Worm (Caenorhabditis elegans) whole organism, L2 larva: ENCODE data around the gene hot-6.
A peak's percentile ranks its signal among the peaks of the same experiment; 100 is the strongest.

Experiments
- C34F6.9 ChIP-seq: fragments of 150-350 bp; optimal IDR thresholded peaks from 2 replicates; lab custom pipeline; 2014; ENCODE audit warnings: missing biosample characterization, missing genetic modification characterization
- F13H6.1 ChIP-seq: sonication (generic microtip); optimal IDR thresholded peaks from 2 replicates; lab custom pipeline; 2016; ENCODE audit warnings: missing genetic modification characterization, missing compliant biosample characterization
- R02D3.7 ChIP-seq: fragments of 150-350 bp; optimal IDR thresholded peaks from 2 replicates; lab custom pipeline; 2014; ENCODE audit warnings: missing biosample characterization, missing genetic modification characterization
- Y55F3AM.14 ChIP-seq: fragments of 200-800 bp; sonication (Bioruptor generic); optimal IDR thresholded peaks from 2 replicates; lab custom pipeline; 2018; ENCODE audit warnings: mild to moderate bottlenecking, missing genetic modification characterization, missing compliant biosample characterization
- ZK546.5 ChIP-seq: sonication (generic microtip); optimal IDR thresholded peaks from 2 replicates; lab custom pipeline; 2017; ENCODE audit warnings: missing biosample characterization, missing genetic modification characterization
- aly-2 ChIP-seq: fragments of 150-350 bp; optimal IDR thresholded peaks from 2 replicates; lab custom pipeline; 2014; ENCODE audit warnings: missing biosample characterization, missing genetic modification characterization
- blmp-1 ChIP-seq: sonication (generic microtip); optimal IDR thresholded peaks from 2 replicates; lab custom pipeline; 2017; ENCODE audit warnings: missing genetic modification characterization, mild to moderate bottlenecking, missing compliant biosample characterization, antibody characterized with exemption, moderate library complexity; ENCODE audit not compliant: insufficient read depth
- ceh-16 ChIP-seq: fragments of 150-350 bp; optimal IDR thresholded peaks from 2 replicates; lab custom pipeline; 2014; ENCODE audit warnings: missing biosample characterization, missing genetic modification characterization
- crh-2 ChIP-seq: sonication (generic microtip); optimal IDR thresholded peaks from 2 replicates; lab custom pipeline; 2017; ENCODE audit warnings: missing biosample characterization, missing genetic modification characterization
- elt-1 ChIP-seq: fragments of 150-350 bp; optimal IDR thresholded peaks from 2 replicates; lab custom pipeline; 2014; ENCODE audit warnings: missing biosample characterization, missing genetic modification characterization
- elt-3 ChIP-seq: sonication (generic microtip); optimal IDR thresholded peaks from 2 replicates; lab custom pipeline; 2017; ENCODE audit warnings: missing biosample characterization, missing genetic modification characterization
- fos-1 ChIP-seq: fragments of 150-350 bp; optimal IDR thresholded peaks from 2 replicates; lab custom pipeline; 2014; ENCODE audit warnings: missing biosample characterization, missing genetic modification characterization
- gmeb-1 ChIP-seq: fragments of 150-350 bp; optimal IDR thresholded peaks from 2 replicates; lab custom pipeline; 2014; ENCODE audit warnings: missing biosample characterization, missing genetic modification characterization
- lin-11 ChIP-seq: fragments of 150-350 bp; sonication (generic microtip); optimal IDR thresholded peaks from 2 replicates; lab custom pipeline; 2014; ENCODE audit warnings: missing biosample characterization, missing genetic modification characterization, inconsistent platforms, mixed read lengths
- lin-39 ChIP-seq: fragments of 150-350 bp; optimal IDR thresholded peaks from 2 replicates; lab custom pipeline; 2014; ENCODE audit warnings: missing biosample characterization, missing genetic modification reagents, missing genetic modification characterization
- lsy-2 ChIP-seq, 2 experiments: fragments of 150-350 bp in 1 of 2; sonication (generic microtip) in 1 of 2; optimal IDR thresholded peaks; 2 replicates each; lab custom pipeline; 2014 to 2017; ENCODE audit warnings: missing biosample characterization in 2 of 2, missing genetic modification characterization in 2 of 2
- mab-5 ChIP-seq: fragments of 150-350 bp; optimal IDR thresholded peaks from 2 replicates; lab custom pipeline; 2014; ENCODE audit warnings: missing biosample characterization, missing genetic modification characterization
- nhr-11 ChIP-seq: fragments of 150-350 bp; optimal IDR thresholded peaks from 2 replicates; lab custom pipeline; 2014; ENCODE audit warnings: missing biosample characterization, missing genetic modification characterization
- nhr-12 ChIP-seq: fragments of 150-350 bp; optimal IDR thresholded peaks from 2 replicates; lab custom pipeline; 2014; ENCODE audit warnings: missing biosample characterization, missing genetic modification characterization
- nhr-23 ChIP-seq: fragments of 150-350 bp; optimal IDR thresholded peaks from 2 replicates; lab custom pipeline; 2014; ENCODE audit warnings: missing biosample characterization, missing genetic modification reagents, missing genetic modification characterization
- nhr-237 ChIP-seq: fragments of 150-350 bp; optimal IDR thresholded peaks from 2 replicates; lab custom pipeline; 2014; ENCODE audit warnings: missing biosample characterization, missing genetic modification characterization
- nhr-25 ChIP-seq: fragments of 150-350 bp; sonication (generic microtip); optimal IDR thresholded peaks from 3 replicates; lab custom pipeline; 2014; ENCODE audit warnings: missing biosample characterization, missing genetic modification characterization
- nhr-77 ChIP-seq: fragments of 150-350 bp; optimal IDR thresholded peaks from 2 replicates; lab custom pipeline; 2014; ENCODE audit warnings: missing biosample characterization, missing genetic modification characterization
- peb-1 ChIP-seq: fragments of 150-350 bp; optimal IDR thresholded peaks from 2 replicates; lab custom pipeline; 2014; ENCODE audit warnings: missing biosample characterization, missing genetic modification characterization
- skn-1 ChIP-seq: sonication (generic microtip); optimal IDR thresholded peaks from 2 replicates; lab custom pipeline; 2017; ENCODE audit warnings: missing biosample characterization, missing genetic modification characterization
- sma-3 ChIP-seq: sonication (generic microtip); optimal IDR thresholded peaks from 2 replicates; lab custom pipeline; 2016; ENCODE audit warnings: missing genetic modification reagents, missing genetic modification characterization, missing compliant biosample characterization
- sma-9 ChIP-seq, 2 experiments: fragments of 150-350 bp in 1 of 2; sonication (generic microtip) in 1 of 2; optimal IDR thresholded peaks; 2 replicates each; lab custom pipeline; 2014 to 2016; ENCODE audit warnings: missing genetic modification characterization in 2 of 2, mild to moderate bottlenecking in 1 of 2, missing biosample characterization in 1 of 2, missing compliant biosample characterization in 1 of 2, missing genetic modification reagents in 1 of 2, moderate library complexity in 1 of 2
- snpc-4 ChIP-seq: fragments of 150-350 bp; optimal IDR thresholded peaks from 2 replicates; lab custom pipeline; 2014; ENCODE audit warnings: missing biosample characterization, missing genetic modification characterization
- unc-62 ChIP-seq: fragments of 150-350 bp; optimal IDR thresholded peaks from 2 replicates; lab custom pipeline; 2014; ENCODE audit warnings: missing biosample characterization, missing genetic modification reagents, missing genetic modification characterization
- zag-1 ChIP-seq: fragments of 150-350 bp; optimal IDR thresholded peaks from 2 replicates; lab custom pipeline; 2014; ENCODE audit warnings: missing biosample characterization, missing genetic modification characterization
- ztf-1 ChIP-seq: fragments of 200-800 bp; sonication (Bioruptor generic); conservative IDR thresholded peaks from 2 replicates; pipeline ENCODE4 v1.3.6; 2022; ENCODE audit warnings: missing genetic modification characterization, missing compliant biosample characterization
- ztf-11 ChIP-seq: sonication (generic microtip); optimal IDR thresholded peaks from 2 replicates; lab custom pipeline; 2017; ENCODE audit warnings: missing biosample characterization, missing genetic modification characterization
- ztf-4 ChIP-seq: fragments of 150-350 bp; optimal IDR thresholded peaks from 2 replicates; lab custom pipeline; 2014; ENCODE audit warnings: missing biosample characterization, missing genetic modification characterization

The hot-6 gene

DNA sequence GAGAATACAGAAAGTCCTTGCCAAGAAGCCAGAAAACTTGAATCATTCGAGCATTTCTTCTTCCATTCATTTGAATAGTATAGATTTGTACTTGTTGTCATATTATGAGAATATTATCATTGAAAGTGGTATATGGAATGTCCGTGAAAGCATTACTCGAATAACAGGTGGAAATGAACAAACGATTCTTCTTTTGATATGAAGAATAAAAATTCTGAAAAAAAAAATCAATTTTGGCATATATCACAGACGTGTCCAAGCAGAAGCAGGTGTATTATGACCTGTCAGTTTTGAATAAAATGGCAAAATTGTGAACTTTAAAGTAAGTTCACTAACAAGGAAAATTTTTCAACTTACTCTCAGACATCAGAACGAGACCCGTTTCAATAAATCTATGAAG is 34.3 kb upstream of the hot-6 start, which contains the start of gene srh-75:
TSS of gene srh-75 (minus strand) at position 101 of the 400 bp plus-strand sequence.
- TF ChIP-seq elt-3 (no peak), gmeb-1 (tag; lab: Kevin White, UChicago) (no peak), ztf-11 (tag; lab: Kevin White, UChicago) (no peak), mab-5 (tag; lab: Kevin White, UChicago) (no peak), snpc-4 (no peak), sma-3 (no peak), peb-1 (no peak), nhr-237 (tag; lab: Kevin White, UChicago) (no peak), nhr-77 (tag; lab: Kevin White, UChicago) (no peak), blmp-1 (tag; lab: Kevin White, UChicago) (no peak), lin-11 (tag; lab: Kevin White, UChicago) (no peak), nhr-11 (tag; lab: Kevin White, UChicago) (no peak), skn-1 (tag; lab: Kevin White, UChicago) (no peak), nhr-25 (no peak), C34F6.9 (tag; lab: Kevin White, UChicago) (no peak)

DNA sequence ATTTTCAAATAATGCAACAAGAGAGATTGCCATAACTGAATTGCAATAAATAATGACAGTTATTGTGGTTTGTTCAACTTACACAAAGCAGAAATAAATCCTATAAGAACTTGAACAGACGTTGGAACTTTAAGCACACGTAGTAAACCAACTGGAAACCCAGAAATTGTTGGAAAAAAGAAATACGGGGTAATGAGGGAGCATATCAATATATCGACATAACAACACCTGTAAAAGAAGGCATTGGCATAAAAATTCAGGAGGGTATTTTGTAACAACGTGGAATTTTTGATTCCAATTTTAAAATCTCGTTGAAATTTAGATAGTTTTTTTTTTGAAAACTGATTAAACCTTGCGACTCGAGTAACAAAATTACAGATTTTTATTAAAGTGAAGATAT is 33.7 kb upstream of the hot-6 start:
- TF ChIP-seq mab-5 (tag; lab: Kevin White, UChicago) (no peak), ZK546.5 (no peak), unc-62 (GFP tag; lab: Kevin White, UChicago) (no peak), aly-2 (tag; lab: Kevin White, UChicago) (no peak), nhr-237 (tag; lab: Kevin White, UChicago) (no peak), F13H6.1 (no peak), elt-3 (no peak), ceh-16 (tag; lab: Kevin White, UChicago) (no peak), nhr-12 (tag; lab: Kevin White, UChicago) (no peak), nhr-23 (no peak), ztf-1 (GFP tag; lab: Robert Waterston, UW) (no peak)

DNA sequence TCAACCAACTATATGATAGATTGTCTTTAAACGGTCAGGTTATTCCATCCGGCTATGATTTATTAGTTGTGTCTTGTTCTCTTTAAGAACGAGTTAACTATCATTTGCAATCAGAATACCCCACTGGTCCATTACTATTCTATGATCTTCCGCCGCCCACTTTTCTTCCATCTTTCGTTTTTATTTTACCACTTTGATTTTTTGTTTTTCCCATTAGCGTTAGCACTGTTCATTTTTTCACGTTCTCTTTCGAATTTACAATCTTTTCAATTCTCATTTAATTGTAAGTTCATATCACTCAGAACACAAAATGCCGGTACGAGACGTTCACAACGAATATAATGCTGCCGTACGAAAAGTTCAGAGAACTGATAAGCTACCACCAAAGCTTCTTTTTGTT is 31.1 kb upstream of the hot-6 start, which contains the start of gene T04C12.7:
TSS of gene T04C12.7 (plus strand) at position 301 of the 400 bp plus-strand sequence.
- TF ChIP-seq nhr-23: no peak
- no peak for TF ChIP-seq lsy-2 (tag; optimal IDR thresholded peaks at IDR 0.05; lab: Kevin White, UChicago)
- TF ChIP-seq R02D3.7 (tag; lab: Kevin White, UChicago): no peak
- TF ChIP-seq aly-2 (tag; lab: Kevin White, UChicago): no peak
- TF ChIP-seq Y55F3AM.14 (GFP tag; lab: Kevin White, UChicago): no peak
- TF ChIP-seq nhr-237 (tag; lab: Kevin White, UChicago): no peak
- TF ChIP-seq peb-1: no peak
- TF ChIP-seq ztf-1 (GFP tag; lab: Robert Waterston, UW): no peak
- TF ChIP-seq zag-1 (tag; lab: Kevin White, UChicago): no peak
- TF ChIP-seq nhr-25: no peak
- no peak for TF ChIP-seq nhr-77 (tag; lab: Kevin White, UChicago)
- TF ChIP-seq lin-39 (tag; lab: Kevin White, UChicago): no peak
- no peak for TF ChIP-seq ZK546.5
- no peak for TF ChIP-seq elt-1 (tag; lab: Kevin White, UChicago)
- no peak for TF ChIP-seq mab-5 (tag; lab: Kevin White, UChicago)
- no peak for TF ChIP-seq ceh-16 (tag; lab: Kevin White, UChicago)
- no peak for TF ChIP-seq ztf-4 (tag; lab: Kevin White, UChicago)

DNA sequence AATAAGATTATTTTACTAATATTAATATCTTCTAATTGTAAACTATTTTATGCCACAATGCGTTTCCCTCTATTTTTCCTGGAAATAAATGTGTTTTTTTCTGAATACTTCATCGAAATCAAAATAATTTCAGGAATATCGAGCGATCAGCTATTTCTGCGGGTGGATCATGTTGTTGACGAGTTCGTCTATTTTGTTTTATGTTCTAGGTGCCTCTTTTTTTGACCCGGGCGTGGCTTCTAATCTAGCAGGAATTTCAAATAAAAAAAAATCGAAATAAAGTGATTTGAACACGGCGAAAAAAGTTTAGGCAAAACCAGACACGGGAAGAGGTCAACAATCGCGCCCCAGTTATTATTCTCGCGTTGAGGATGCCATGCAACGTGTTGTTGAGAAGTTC is 29.2 kb upstream of the hot-6 start, which contains the start of gene T04C12.33:
TSS of gene T04C12.33 (plus strand) at position 301 of the 400 bp plus-strand sequence.
- TF ChIP-seq nhr-77 (tag; lab: Kevin White, UChicago) (no peak), elt-3 (no peak), nhr-11 (tag; lab: Kevin White, UChicago) (no peak)

DNA sequence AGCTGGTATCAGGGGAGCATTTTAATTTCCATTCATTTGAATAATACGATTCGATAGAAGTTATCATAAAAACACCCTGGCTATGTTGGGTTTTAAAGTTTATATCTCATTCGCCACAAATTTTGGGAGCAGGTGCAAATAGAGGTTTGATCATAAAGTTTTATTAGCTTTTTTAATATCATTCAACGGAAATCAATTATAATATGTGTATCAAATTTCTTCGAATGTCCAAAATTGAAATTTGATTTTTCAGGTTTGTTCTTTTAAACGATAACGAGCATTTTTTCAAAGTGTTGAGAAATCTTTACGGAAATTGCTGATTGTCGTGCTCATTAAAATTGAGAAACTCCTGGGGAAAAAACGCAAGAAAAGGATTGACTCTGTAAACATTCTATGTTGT is 25.9 kb upstream of the hot-6 start, which contains the start of gene srh-74:
TSS of gene srh-74 (minus strand) at position 101 of the 400 bp plus-strand sequence.
- TF ChIP-seq peb-1 (no peak), ztf-1 (GFP tag; lab: Robert Waterston, UW) (no peak)
- TF ChIP-seq, all 48 proteins: peak for 0

DNA sequence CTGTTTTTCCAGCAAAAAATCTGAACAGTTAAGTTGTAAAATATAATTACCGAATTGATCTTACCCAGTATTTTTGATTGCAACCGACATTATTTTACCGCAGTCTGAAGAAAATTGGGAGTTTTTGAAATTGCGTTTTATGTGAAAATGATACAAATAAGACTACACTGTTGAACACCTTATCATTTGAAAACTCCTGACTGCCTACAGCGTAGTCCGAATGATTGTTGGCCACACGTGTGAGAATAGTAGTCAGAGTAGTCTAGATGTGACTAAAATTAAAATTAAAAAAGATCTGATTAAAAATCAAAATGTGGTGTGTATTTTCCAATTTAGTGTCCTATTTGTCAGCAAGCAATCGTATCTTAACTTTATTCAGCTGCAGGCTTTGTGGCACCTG is 24.0 kb upstream of the hot-6 start, which contains the start of gene dhs-18:
TSS of gene dhs-18 (minus strand) at position 104 of the 400 bp plus-strand sequence.
- TF ChIP-seq gmeb-1 (tag; lab: Kevin White, UChicago): no peak
- no peak for TF ChIP-seq ztf-1 (GFP tag; lab: Robert Waterston, UW)
- TF ChIP-seq sma-9 (GFP tag; optimal IDR thresholded peaks at IDR 0.05; lab: Kevin White, UChicago): peak; percentile 30
- no peak for TF ChIP-seq sma-9 (tag; optimal IDR thresholded peaks at IDR 0.05; lab: Kevin White, UChicago)
- TF ChIP-seq crh-2 (tag; lab: Kevin White, UChicago): peak; percentile 26
- no peak for TF ChIP-seq Y55F3AM.14 (GFP tag; lab: Kevin White, UChicago)
- TF ChIP-seq ztf-11 (tag; lab: Kevin White, UChicago): no peak
- TF ChIP-seq zag-1 (tag; lab: Kevin White, UChicago): no peak
- no peak for TF ChIP-seq fos-1 (tag; lab: Kevin White, UChicago)
- no peak for TF ChIP-seq mab-5 (tag; lab: Kevin White, UChicago)
